Worm (Caenorhabditis elegans) whole organism, L1 larva: Measurements from ENCODE around the gene B0244.4.

Experiments
- Y116A8C.19 ChIP-seq: sonication (generic microtip); optimal IDR thresholded peaks from 2 replicates; lab custom pipeline; 2016; ENCODE audit warnings: missing compliant biosample characterization, missing genetic modification characterization, borderline replicate concordance
- aly-2 ChIP-seq: fragments of 150-350 bp; optimal IDR thresholded peaks from 2 replicates; lab custom pipeline; 2014; ENCODE audit warnings: missing biosample characterization, missing genetic modification characterization
- ama-1 ChIP-seq: fragments of 150-350 bp; optimal IDR thresholded peaks from 2 replicates; lab custom pipeline; 2014
- elt-2 ChIP-seq: sonication (generic microtip); optimal IDR thresholded peaks from 2 replicates; lab custom pipeline; 2016; ENCODE audit warnings: missing genetic modification characterization, mild to moderate bottlenecking, inconsistent platforms, missing compliant biosample characterization, missing genetic modification reagents
- lin-39 ChIP-seq: fragments of 150-350 bp; optimal IDR thresholded peaks from 2 replicates; lab custom pipeline; 2014; ENCODE audit warnings: missing biosample characterization, missing genetic modification reagents, missing genetic modification characterization
- mep-1 ChIP-seq: fragments of 150-350 bp; optimal IDR thresholded peaks from 2 replicates; lab custom pipeline; 2014; ENCODE audit warnings: missing biosample characterization, missing genetic modification characterization
- nhr-12 ChIP-seq: sonication (generic microtip); optimal IDR thresholded peaks from 2 replicates; lab custom pipeline; 2017; ENCODE audit warnings: missing biosample characterization, missing genetic modification characterization
- nhr-19 ChIP-seq: fragments of 200-800 bp; sonication (Bioruptor generic); conservative IDR thresholded peaks from 2 replicates; pipeline ENCODE4 v1.3.6; 2022; ENCODE audit warnings: missing genetic modification characterization, missing compliant biosample characterization
- nhr-76 ChIP-seq: sonication (generic microtip); optimal IDR thresholded peaks from 2 replicates; lab custom pipeline; 2017; ENCODE audit warnings: missing biosample characterization, missing genetic modification characterization
- nhr-84 ChIP-seq: sonication (generic microtip); optimal IDR thresholded peaks from 2 replicates; lab custom pipeline; 2017; ENCODE audit warnings: missing biosample characterization, missing genetic modification characterization
- pqm-1 ChIP-seq: sonication (generic microtip); optimal IDR thresholded peaks from 3 replicates; lab custom pipeline; 2017; ENCODE audit warnings: missing biosample characterization, missing genetic modification characterization
- snu-23 ChIP-seq: sonication (generic microtip); optimal IDR thresholded peaks from 2 replicates; lab custom pipeline; 2016; ENCODE audit warnings: missing genetic modification characterization, missing compliant biosample characterization
- unc-130 ChIP-seq: fragments of 150-350 bp; optimal IDR thresholded peaks from 2 replicates; lab custom pipeline; 2017; ENCODE audit warnings: missing biosample characterization, missing genetic modification characterization, inconsistent platforms
- ztf-11 ChIP-seq, 2 experiments: sonication (generic microtip); optimal IDR thresholded peaks; 2 replicates each; lab custom pipeline; 2016 to 2017; ENCODE audit warnings: missing genetic modification characterization in 2 of 2, missing biosample characterization in 1 of 2, missing compliant biosample characterization in 1 of 2

DNA sequence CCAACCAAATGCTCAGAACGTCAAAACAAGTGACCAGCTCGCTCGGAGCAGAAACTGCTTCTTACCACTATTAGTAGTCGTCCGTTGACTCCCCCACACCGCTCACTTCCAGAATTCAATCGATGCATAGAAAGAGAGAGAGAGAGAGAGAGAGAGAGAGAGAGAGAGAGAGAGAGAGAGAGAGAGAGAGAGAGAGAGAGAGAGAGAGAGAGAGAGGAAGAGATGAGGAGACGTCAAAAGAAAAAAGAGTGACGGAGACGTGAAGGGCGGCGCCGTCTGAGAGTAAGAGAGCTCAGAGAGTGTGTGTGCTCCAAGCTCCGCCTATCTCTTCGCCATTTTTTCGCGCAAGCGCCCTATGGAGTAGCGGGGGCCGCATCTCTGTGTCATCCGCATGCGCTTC, 7.9 kb downstream of the B0244.4 start, which contains the start of gene ida-1:
- TF ChIP-seq unc-130 (no peak), pqm-1 (no peak), Y116A8C.19 (tag; lab: Kevin White, UChicago) (no peak), nhr-12 (no peak), lin-39 (no peak), ama-1 (lab: Kevin White, UChicago) (no peak), elt-2 (tag; lab: Kevin White, UChicago) (no peak), nhr-19 (GFP tag; lab: Robert Waterston, UW) (peak; percentile 39), nhr-76 (tag; lab: Kevin White, UChicago) (no peak), aly-2 (no peak), ztf-11 (tag; optimal IDR thresholded peaks at IDR 0.05; lab: Kevin White, UChicago) (no peak), nhr-84 (tag; lab: Kevin White, UChicago) (no peak), mep-1 (tag; lab: Kevin White, UChicago) (peak; percentile 28), snu-23 (GFP tag; lab: Kevin White, UChicago) (no peak)
